Worm (Caenorhabditis elegans) whole organism, young adult: ENCODE data around the gene set-31.

Source experiments
- B0035.1 ChIP-seq: sonication (generic microtip); optimal IDR thresholded peaks from 2 replicates; lab custom pipeline; 2016; ENCODE audit warnings: missing genetic modification characterization, mild to moderate bottlenecking, missing compliant biosample characterization, missing genotype, missing genetic modification reagents
- F22D6.2 ChIP-seq: sonication (generic microtip); optimal IDR thresholded peaks from 2 replicates; lab custom pipeline; 2016; ENCODE audit warnings: mild to moderate bottlenecking, missing genetic modification characterization, missing compliant biosample characterization
- F23B12.7 ChIP-seq: sonication (generic microtip); optimal IDR thresholded peaks from 2 replicates; lab custom pipeline; 2017; ENCODE audit warnings: missing genetic modification characterization, mild to moderate bottlenecking, missing compliant biosample characterization, antibody characterized with exemption, moderate library complexity; ENCODE audit not compliant: insufficient read depth
- F37B4.10 ChIP-seq: fragments of 200-800 bp; sonication (Bioruptor generic); IDR thresholded peaks from 2 replicates; pipeline ENCODE4 v1.3.6; 2022; ENCODE audit warnings: missing genetic modification characterization, missing compliant biosample characterization
- F49E8.2 ChIP-seq: sonication (generic microtip); optimal IDR thresholded peaks from 3 replicates; lab custom pipeline; 2017; ENCODE audit warnings: missing genetic modification characterization, mild to moderate bottlenecking, missing compliant biosample characterization, antibody characterized with exemption, moderate library complexity; ENCODE audit not compliant: insufficient read depth
- K12H6.12 ChIP-seq: fragments of 200-800 bp; sonication (Bioruptor generic); optimal IDR thresholded peaks from 2 replicates; lab custom pipeline; 2018; ENCODE audit warnings: mild to moderate bottlenecking, missing genetic modification characterization, missing compliant biosample characterization
- T07F8.4 ChIP-seq: sonication (generic microtip); optimal IDR thresholded peaks from 2 replicates; lab custom pipeline; 2016; ENCODE audit warnings: mild to moderate bottlenecking, missing genetic modification characterization, moderate library complexity, missing compliant biosample characterization
- T26A5.8 ChIP-seq: sonication (generic microtip); optimal IDR thresholded peaks from 2 replicates; lab custom pipeline; 2016; ENCODE audit warnings: missing genetic modification characterization, missing compliant biosample characterization
- Y53F4B.3 ChIP-seq: fragments of 200-800 bp; sonication (Bioruptor generic); IDR thresholded peaks from 2 replicates; pipeline ENCODE4 v1.3.6; 2022; ENCODE audit warnings: missing genetic modification reagents, missing genetic modification characterization, missing compliant biosample characterization
- Y53G8AR.9 ChIP-seq: fragments of 200-800 bp; sonication (Bioruptor generic); conservative IDR thresholded peaks from 2 replicates; pipeline ENCODE4 v1.3.6; 2022; ENCODE audit warnings: missing genetic modification reagents, missing genetic modification characterization, missing compliant biosample characterization
- Y79H2A.3 ChIP-seq: fragments of 200-800 bp; sonication (Bioruptor generic); conservative IDR thresholded peaks from 2 replicates; pipeline ENCODE4 v1.3.6; 2022; ENCODE audit warnings: missing genetic modification reagents, missing genetic modification characterization, missing compliant biosample characterization
- ama-1 ChIP-seq, 3 experiments: fragments of 150-350 bp in 1 of 3; sonication (generic microtip) in 2 of 3; optimal IDR thresholded peaks; 2 replicates each; lab custom pipeline; 2014 to 2018; ENCODE audit warnings: missing biosample characterization in 2 of 3, missing genetic modification characterization in 2 of 3, missing genetic modification reagents in 2 of 3
- attf-5 ChIP-seq: fragments of 200-800 bp; sonication (Bioruptor generic); optimal IDR thresholded peaks from 2 replicates; lab custom pipeline; 2018; ENCODE audit warnings: mild to moderate bottlenecking, missing genetic modification characterization, missing compliant biosample characterization
- ceh-27 ChIP-seq: fragments of 200-800 bp; sonication (Bioruptor generic); optimal IDR thresholded peaks from 2 replicates; lab custom pipeline; 2018; ENCODE audit warnings: mild to moderate bottlenecking, missing genetic modification characterization, moderate library complexity, missing compliant biosample characterization
- ceh-91 ChIP-seq: fragments of 200-800 bp; sonication (Bioruptor generic); IDR thresholded peaks from 2 replicates; pipeline ENCODE4 v1.3.6; 2022; ENCODE audit warnings: missing genetic modification reagents, missing genetic modification characterization, missing compliant biosample characterization
- egl-44 ChIP-seq: fragments of 200-800 bp; sonication (Bioruptor generic); IDR thresholded peaks from 2 replicates; pipeline ENCODE4 v1.3.6; 2022; ENCODE audit warnings: missing genetic modification reagents, missing genetic modification characterization, missing compliant biosample characterization
- egrh-3 ChIP-seq: fragments of 200-800 bp; sonication (Bioruptor generic); IDR thresholded peaks from 2 replicates; pipeline ENCODE4 v1.3.6; 2022; ENCODE audit warnings: missing genetic modification reagents, missing genetic modification characterization, missing compliant biosample characterization
- hmg-20 ChIP-seq: fragments of 200-800 bp; sonication (Bioruptor generic); IDR thresholded peaks from 2 replicates; pipeline ENCODE4 v1.3.6; 2022; ENCODE audit warnings: missing genetic modification reagents, missing genetic modification characterization, missing compliant biosample characterization
- hsf-1 ChIP-seq: fragments of 200-800 bp; sonication (Bioruptor generic); IDR thresholded peaks from 2 replicates; pipeline ENCODE4 v1.3.6; 2022; ENCODE audit warnings: missing genetic modification reagents, missing genetic modification characterization, missing compliant biosample characterization
- lag-1 ChIP-seq: fragments of 200-800 bp; sonication (Bioruptor generic); IDR thresholded peaks from 2 replicates; pipeline ENCODE4 v1.3.6; 2022; ENCODE audit warnings: missing genetic modification reagents, missing genetic modification characterization, missing compliant biosample characterization
- let-526 ChIP-seq: fragments of 200-800 bp; sonication (Bioruptor generic); IDR thresholded peaks from 2 replicates; pipeline ENCODE4 v1.3.6; 2022; ENCODE audit warnings: missing genetic modification reagents, missing genetic modification characterization, missing compliant biosample characterization
- lin-40 ChIP-seq: sonication (generic microtip); optimal IDR thresholded peaks from 2 replicates; lab custom pipeline; 2016; ENCODE audit warnings: missing genetic modification characterization, mild to moderate bottlenecking, missing compliant biosample characterization, missing genotype, missing genetic modification reagents
- lin-54 ChIP-seq: fragments of 200-800 bp; sonication (Bioruptor generic); optimal IDR thresholded peaks from 2 replicates; lab custom pipeline; 2018; ENCODE audit warnings: mild to moderate bottlenecking, missing genetic modification characterization, missing compliant biosample characterization
- mes-4 ChIP-seq: sonication (generic microtip); optimal IDR thresholded peaks from 2 replicates; lab custom pipeline; 2016; ENCODE audit warnings: missing genotype, missing genetic modification characterization, missing compliant biosample characterization
- mxl-1 ChIP-seq: sonication (generic microtip); optimal IDR thresholded peaks from 2 replicates; lab custom pipeline; 2016; ENCODE audit warnings: missing genetic modification characterization, missing compliant biosample characterization
- nfya-1 ChIP-seq: sonication (generic microtip); optimal IDR thresholded peaks from 2 replicates; lab custom pipeline; 2017; ENCODE audit warnings: antibody characterized with exemption, missing compliant biosample characterization, missing genetic modification characterization, borderline replicate concordance; ENCODE audit not compliant: insufficient read depth
- nhr-179 ChIP-seq: sonication (generic microtip); optimal IDR thresholded peaks from 2 replicates; lab custom pipeline; 2016; ENCODE audit warnings: mild to moderate bottlenecking, missing genetic modification characterization, missing compliant biosample characterization
- rec-8 ChIP-seq, 2 experiments: sonication (generic microtip); optimal IDR thresholded peaks; 2 replicates each; lab custom pipeline; 2016; ENCODE audit warnings: mild to moderate bottlenecking in 2 of 2, missing genetic modification characterization in 2 of 2, missing genetic modification reagents in 2 of 2, missing genotype in 2 of 2, missing biosample characterization in 1 of 2, missing compliant biosample characterization in 1 of 2, moderate library complexity in 1 of 2
- rpc-1 ChIP-seq, 2 experiments: fragments of 150-350 bp in 1 of 2; sonication (generic microtip) in 1 of 2; optimal IDR thresholded peaks; 2 replicates each; lab custom pipeline; 2014 to 2018; ENCODE audit warnings: missing biosample characterization in 1 of 2, missing genetic modification characterization in 1 of 2, missing genetic modification reagents in 1 of 2, missing genotype in 1 of 2
- somi-1 ChIP-seq: fragments of 200-800 bp; sonication (Bioruptor generic); optimal IDR thresholded peaks from 2 replicates; lab custom pipeline; 2018; ENCODE audit warnings: mild to moderate bottlenecking, missing genetic modification characterization, missing compliant biosample characterization
- tbx-9 ChIP-seq: sonication (generic microtip); optimal IDR thresholded peaks from 2 replicates; lab custom pipeline; 2016; ENCODE audit warnings: borderline replicate concordance, missing genetic modification characterization, inconsistent platforms, missing compliant biosample characterization
- unc-130 ChIP-seq: sonication (generic microtip); optimal IDR thresholded peaks from 2 replicates; lab custom pipeline; 2016; ENCODE audit warnings: missing genetic modification reagents, missing genetic modification characterization, missing compliant biosample characterization
- unc-62 ChIP-seq: fragments of 150-350 bp; optimal IDR thresholded peaks from 2 replicates; lab custom pipeline; 2014; ENCODE audit warnings: missing biosample characterization, missing genetic modification reagents, missing genetic modification characterization
- ztf-22 ChIP-seq: fragments of 200-800 bp; sonication (Bioruptor generic); optimal IDR thresholded peaks from 2 replicates; lab custom pipeline; 2018; ENCODE audit warnings: mild to moderate bottlenecking, missing genetic modification characterization, moderate library complexity, missing compliant biosample characterization
- ztf-25 ChIP-seq: fragments of 200-800 bp; sonication (Bioruptor generic); IDR thresholded peaks from 2 replicates; pipeline ENCODE4 v1.3.6; 2022; ENCODE audit warnings: missing genetic modification reagents, missing genetic modification characterization, missing compliant biosample characterization

The set-31 gene

DNA sequence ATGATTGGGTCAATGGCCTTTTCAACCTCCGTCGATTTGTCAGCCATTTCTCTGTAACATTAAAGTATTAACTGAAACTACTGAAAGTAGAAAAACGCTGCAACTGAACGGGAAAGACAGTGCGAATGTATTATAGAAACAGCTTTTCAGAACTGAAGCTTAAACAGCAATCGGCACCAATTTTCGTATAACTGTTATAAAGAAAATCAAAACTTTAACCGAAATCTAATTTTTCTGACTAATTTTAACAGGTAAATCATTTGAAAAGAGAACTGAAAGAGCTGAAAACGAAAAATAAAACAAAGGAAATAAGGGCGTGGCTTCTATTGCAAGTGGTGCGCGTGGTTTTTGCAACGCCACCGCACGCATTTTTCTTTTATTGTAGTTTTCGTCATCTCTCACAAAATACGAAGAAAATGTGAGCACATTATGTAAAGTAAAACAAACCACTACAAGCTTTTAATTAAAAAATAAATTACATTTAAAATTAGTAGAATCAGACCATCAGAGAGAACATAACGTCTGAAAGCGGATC is 7.3 kb downstream of the set-31 start, which contains the start of gene rrsr-1 (continued):
- TF ChIP-seq Y53F4B.3 (GFP tag; lab: Robert Waterston, UW): no peak
- no peak for TF ChIP-seq F23B12.7
- TF ChIP-seq hsf-1: no peak
- TF ChIP-seq T07F8.4 (tag; lab: Kevin White, UChicago): no peak

- TF ChIP-seq mxl-1 (no peak), lag-1 (no peak), let-526 (no peak), hsf-1 (no peak), somi-1 (no peak), mes-4 (tag; lab: Kevin White, UChicago) (no peak), F37B4.10 (GFP tag; lab: Robert Waterston, UW) (no peak), F49E8.2 (no peak), T26A5.8 (tag; lab: Kevin White, UChicago) (no peak), unc-62 (GFP tag; lab: Kevin White, UChicago) (no peak), ztf-22 (GFP tag; lab: Kevin White, UChicago) (no peak), lin-40 (tag; lab: Kevin White, UChicago) (no peak), nhr-179 (tag; lab: Kevin White, UChicago) (no peak), rec-8 (tag; optimal IDR thresholded peaks at IDR 0.05; lab: Kevin White, UChicago) (no peak), ceh-27 (GFP tag; lab: Kevin White, UChicago) (no peak), hmg-20 (GFP tag; lab: Robert Waterston, UW) (no peak)
Measured at ce11 chrV:14426013-14426412, 8.3 kb downstream of the set-31 start.

ce11 chrV:14427069-14427825 is 9.5 kb downstream of the set-31 start:
- no peak for TF ChIP-seq Y53G8AR.9 (GFP tag; lab: Robert Waterston, UW)
- TF ChIP-seq lin-54: no peak

DNA sequence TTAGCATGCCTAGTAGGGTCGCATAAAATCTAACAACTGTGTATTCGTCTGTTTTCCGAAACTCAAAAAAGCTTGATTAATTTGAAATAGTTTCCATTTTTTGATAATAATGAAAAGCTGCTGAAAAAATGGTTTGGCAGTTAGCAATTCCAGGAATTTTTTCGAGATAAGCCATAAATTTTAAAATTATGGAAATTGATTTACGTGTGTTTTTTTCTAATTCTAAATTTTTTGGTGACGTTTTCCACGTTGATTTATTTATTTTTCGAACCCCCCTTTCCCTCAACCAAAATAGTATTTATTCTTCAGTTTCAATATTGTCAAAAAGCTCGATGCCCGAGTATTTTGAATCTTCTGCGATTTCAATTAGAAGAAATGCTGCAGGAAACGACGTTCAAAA is 11.2 kb downstream of the set-31 start, which contains the start of gene F23B12.1:
Gene F23B12.1, plus strand, starts transcription at position 301 of the 400 bp plus-strand sequence.
- no peak for TF ChIP-seq B0035.1 (tag; lab: Kevin White, UChicago)
- TF ChIP-seq egl-44 (GFP tag; lab: Robert Waterston, UW): no peak
- no peak for TF ChIP-seq F22D6.2 (tag; lab: Kevin White, UChicago)
- TF ChIP-seq rpc-1 (optimal IDR thresholded peaks at IDR 0.05; lab: Kevin White, UChicago): no peak
- no peak for TF ChIP-seq rpc-1 (tag; optimal IDR thresholded peaks at IDR 0.05; lab: Kevin White, UChicago)
- TF ChIP-seq K12H6.12: no peak
- TF ChIP-seq Y79H2A.3 (GFP tag; lab: Robert Waterston, UW): no peak
- no peak for TF ChIP-seq ztf-25
- TF ChIP-seq ama-1 (optimal IDR thresholded peaks at IDR 0.05; lab: Kevin White, UChicago): no peak
- TF ChIP-seq ama-1 (GFP tag; optimal IDR thresholded peaks at IDR 0.05; lab: Kevin White, UChicago): no peak
- TF ChIP-seq Y53G8AR.9 (GFP tag; lab: Robert Waterston, UW): no peak
- no peak for TF ChIP-seq nfya-1
- TF ChIP-seq tbx-9 (tag; lab: Kevin White, UChicago): no peak
- TF ChIP-seq egrh-3 (GFP tag; lab: Robert Waterston, UW): no peak
- no peak for TF ChIP-seq hmg-20 (GFP tag; lab: Robert Waterston, UW)
- TF ChIP-seq ceh-91 (GFP tag; lab: Robert Waterston, UW): no peak
- TF ChIP-seq attf-5 (GFP tag; lab: Kevin White, UChicago): no peak
- no peak for TF ChIP-seq unc-130 (GFP tag; lab: Kevin White, UChicago)
- TF ChIP-seq, all 124 proteins: peak for 0
